Fruit fly (Drosophila melanogaster): ENCODE data around the gene CG14292.

Gene CG14292

dm6 chr3R:18913856-18914593, 8.6 kb upstream of the CG14292 start (continued):
- TF ChIP-seq CG10209 (GFP tag; optimal IDR thresholded peaks at IDR 0.05): no peak
- TF ChIP-seq CG8359 (GFP tag; optimal IDR thresholded peaks at IDR 0.05; ENCODE audit: borderline replicate concordance): no peak
- TF ChIP-seq Dll (GFP tag; IDR thresholded peaks at IDR 0.05; ENCODE audit: partially characterized antibody): 0 out of 4 replicates have a peak, but pooled peaks have one; percentile 16
- TF ChIP-seq fd64A (GFP tag; optimal IDR thresholded peaks at IDR 0.05): no peak
- TF ChIP-seq odd (GFP tag; optimal IDR thresholded peaks at IDR 0.05): no peak
- no peak for TF ChIP-seq zf30C (GFP tag; optimal IDR thresholded peaks at IDR 0.05)
- TF ChIP-seq CG12659 (GFP tag; optimal IDR thresholded peaks at IDR 0.05): peak; percentile 6
- TF ChIP-seq abd-A (tag; optimal IDR thresholded peaks at IDR 0.05): no peak
- TF ChIP-seq CG6689 (GFP tag; IDR thresholded peaks at IDR 0.05): no peak
- no peak for TF ChIP-seq sc (optimal IDR thresholded peaks at IDR 0.05)
- TF ChIP-seq sc (GFP tag; optimal IDR thresholded peaks at IDR 0.05): no peak
- no peak for TF ChIP-seq CkIIα-i1 (GFP tag; IDR thresholded peaks at IDR 0.05)
- TF ChIP-seq CG1792 (GFP tag; optimal IDR thresholded peaks at IDR 0.05): no peak
- no peak for TF ChIP-seq CG18764 (GFP tag; optimal IDR thresholded peaks at IDR 0.05)
- no peak for TF ChIP-seq da (GFP tag; optimal IDR thresholded peaks at IDR 0.05)
- no peak for TF ChIP-seq CrebB (tag; optimal IDR thresholded peaks at IDR 0.05)
- peak; percentile 7 for TF ChIP-seq NK7.1 (GFP tag; optimal IDR thresholded peaks at IDR 0.05)
- no peak for TF ChIP-seq Hand (GFP tag; optimal IDR thresholded peaks at IDR 0.05)
- no peak for TF ChIP-seq chif (GFP tag; optimal IDR thresholded peaks at IDR 0.05)
- peak; percentile 3 for TF ChIP-seq zen (tag; optimal IDR thresholded peaks at IDR 0.05)
- TF ChIP-seq trh (GFP tag; optimal IDR thresholded peaks at IDR 0.05): no peak
- TF ChIP-seq CG17186 (GFP tag; optimal IDR thresholded peaks at IDR 0.05): no peak
- no peak for TF ChIP-seq repo (GFP tag; optimal IDR thresholded peaks at IDR 0.05)
- TF ChIP-seq Lim3 (GFP tag; IDR thresholded peaks at IDR 0.05): no peak
- TF ChIP-seq slbo (GFP tag; IDR thresholded peaks at IDR 0.05): 0 out of 2 replicates have a peak, but pooled peaks have one; percentile 21
- no peak for TF ChIP-seq kah (GFP tag; optimal IDR thresholded peaks at IDR 0.05)
- TF ChIP-seq CG11504 (tag; optimal IDR thresholded peaks at IDR 0.05): peak; percentile 99
- peak; percentile 42 for TF ChIP-seq CG7556 (GFP tag; optimal IDR thresholded peaks at IDR 0.05)
- TF ChIP-seq HLHmδ (GFP tag; optimal IDR thresholded peaks at IDR 0.05): no peak
- TF ChIP-seq Oli (tag; optimal IDR thresholded peaks at IDR 0.05): peak; percentile 45
- TF ChIP-seq Ssrp (tag; optimal IDR thresholded peaks at IDR 0.05): peak; percentile 8
- TF ChIP-seq Xrp1 (GFP tag; IDR thresholded peaks at IDR 0.05): peak; percentile 70
- 0 out of 3 replicates have a peak, but pooled peaks have one; percentile 54 for TF ChIP-seq ci (GFP tag; IDR thresholded peaks at IDR 0.05)
- TF ChIP-seq nom (GFP tag; optimal IDR thresholded peaks at IDR 0.05): peak; percentile 12
- TF ChIP-seq gsb (GFP tag; IDR thresholded peaks at IDR 0.05): no peak
- TF ChIP-seq E2f2 (GFP tag; IDR thresholded peaks at IDR 0.05): no peak
- TF ChIP-seq gfzf (GFP tag; optimal IDR thresholded peaks at IDR 0.05): no peak
- TF ChIP-seq CG8388 (GFP tag; optimal IDR thresholded peaks at IDR 0.05): no peak
- TF ChIP-seq CG32532 (GFP tag; IDR thresholded peaks at IDR 0.05): peak; percentile 23; the same call in 1 of the 2 replicates
- TF ChIP-seq ems (GFP tag; optimal IDR thresholded peaks at IDR 0.05): peak; percentile 42
- TF ChIP-seq CG17385 (GFP tag; optimal IDR thresholded peaks at IDR 0.05): no peak
- TF ChIP-seq HLH4C (GFP tag; IDR thresholded peaks at IDR 0.05; ENCODE audit: partially characterized antibody): no peak
- peak; percentile 14 for TF ChIP-seq CG30431 (GFP tag; optimal IDR thresholded peaks at IDR 0.05)
- TF ChIP-seq BtbVII (GFP tag; optimal IDR thresholded peaks at IDR 0.05): no peak
- TF ChIP-seq zfh1 (GFP tag; IDR thresholded peaks at IDR 0.05): peak; percentile 59; the same call in 2 of the 3 replicates
- peak; percentile 35 for TF ChIP-seq NfI (GFP tag; optimal IDR thresholded peaks at IDR 0.05)
- no peak for TF ChIP-seq BEAF-32 (GFP tag; optimal IDR thresholded peaks at IDR 0.05)
- TF ChIP-seq maf-S (GFP tag; optimal IDR thresholded peaks at IDR 0.05): no peak
- TF ChIP-seq amos (GFP tag; IDR thresholded peaks at IDR 0.05; ENCODE audit: partially characterized antibody): no peak
